Fruit fly (Drosophila melanogaster) whole organism, pupa: ENCODE results near the gene MBD-R2.

Experiments
- CG10348 ChIP-seq: fragments of 200-800 bp; sonication (Bioruptor generic); IDR thresholded peaks from 2 replicates; pipeline ENCODE4 v1.3.6; 2022; ENCODE audit warnings: missing biosample characterization, missing genetic modification characterization
- CG12605 ChIP-seq: fragments of 200-800 bp; sonication (Bioruptor generic); IDR thresholded peaks from 2 replicates; pipeline ENCODE4 v1.3.6; 2022; ENCODE audit warnings: missing biosample characterization, missing genetic modification characterization
- CG13204 ChIP-seq: fragments of 200-800 bp; sonication (Bioruptor generic); optimal IDR thresholded peaks from 2 replicates; lab custom pipeline; 2018; ENCODE audit warnings: missing biosample characterization, mild to moderate bottlenecking, missing genetic modification characterization, moderate library complexity
- CG14655 ChIP-seq: fragments of 200-800 bp; sonication (Bioruptor generic); optimal IDR thresholded peaks from 3 replicates; lab custom pipeline; 2017; ENCODE audit warnings: mild to moderate bottlenecking, missing biosample characterization, missing genetic modification reagents, missing genetic modification characterization
- CG15710 ChIP-seq: fragments of 200-800 bp; sonication (Bioruptor generic); optimal IDR thresholded peaks from 2 replicates; lab custom pipeline; 2018; ENCODE audit warnings: missing biosample characterization, mild to moderate bottlenecking, missing genetic modification characterization, moderate library complexity
- CG17806 ChIP-seq: fragments of 200-800 bp; sonication (Bioruptor generic); optimal IDR thresholded peaks from 2 replicates; lab custom pipeline; 2018; ENCODE audit warnings: missing biosample characterization, mild to moderate bottlenecking, missing genetic modification characterization, moderate library complexity
- CG32121 ChIP-seq: fragments of 200-800 bp; sonication (Bioruptor generic); IDR thresholded peaks from 2 replicates; pipeline ENCODE4 v1.3.6; 2022; ENCODE audit warnings: missing biosample characterization, missing genetic modification characterization
- CG34367 ChIP-seq: fragments of 200-800 bp; sonication (Bioruptor generic); optimal IDR thresholded peaks from 2 replicates; lab custom pipeline; 2018; ENCODE audit warnings: missing biosample characterization, mild to moderate bottlenecking, missing genetic modification characterization
- CG4496 ChIP-seq: fragments of 200-800 bp; sonication (Bioruptor generic); IDR thresholded peaks from 3 replicates; pipeline ENCODE4 v1.3.6; 2022; ENCODE audit warnings: missing biosample characterization, missing genetic modification characterization
- CG8159 ChIP-seq: fragments of 200-800 bp; sonication (Bioruptor generic); optimal IDR thresholded peaks from 3 replicates; lab custom pipeline; 2018; ENCODE audit warnings: missing biosample characterization, mild to moderate bottlenecking, missing genetic modification characterization, moderate library complexity
- CG8301 ChIP-seq: fragments of 200-800 bp; sonication (Bioruptor generic); optimal IDR thresholded peaks from 2 replicates; lab custom pipeline; 2018; ENCODE audit warnings: missing biosample characterization, mild to moderate bottlenecking, missing genetic modification characterization
- CG9948 ChIP-seq: fragments of 200-800 bp; sonication (Bioruptor generic); optimal IDR thresholded peaks from 2 replicates; lab custom pipeline; 2018; ENCODE audit warnings: missing biosample characterization, mild to moderate bottlenecking, missing genetic modification characterization, moderate library complexity
- D1 ChIP-seq: fragments of 200-800 bp; sonication (Bioruptor generic); optimal IDR thresholded peaks from 2 replicates; lab custom pipeline; 2018; ENCODE audit warnings: missing biosample characterization, mild to moderate bottlenecking, missing genetic modification characterization, moderate library complexity
- EcR ChIP-seq: fragments of 200-800 bp; sonication (Bioruptor generic); optimal IDR thresholded peaks from 3 replicates; lab custom pipeline; 2019; ENCODE audit warnings: missing biosample characterization, missing genetic modification characterization, mild to moderate bottlenecking, moderate library complexity, missing genetic modification reagents
- Ets98B ChIP-seq: fragments of 200-800 bp; sonication (Bioruptor generic); IDR thresholded peaks from 2 replicates; pipeline ENCODE4 v1.3.6; 2022; ENCODE audit warnings: missing biosample characterization, missing genetic modification characterization
- Pif1A ChIP-seq: fragments of 200-800 bp; sonication (Bioruptor generic); optimal IDR thresholded peaks from 3 replicates; lab custom pipeline; 2016; ENCODE audit warnings: missing biosample characterization, missing genetic modification characterization
- Pif1B ChIP-seq: fragments of 200-800 bp; sonication (Bioruptor generic); optimal IDR thresholded peaks from 3 replicates; lab custom pipeline; 2016; ENCODE audit warnings: missing biosample characterization, missing genetic modification characterization
- Snoo ChIP-seq: fragments of 200-800 bp; sonication (Bioruptor generic); optimal IDR thresholded peaks from 3 replicates; lab custom pipeline; 2017; ENCODE audit warnings: missing biosample characterization, mild to moderate bottlenecking, missing genetic modification characterization, inconsistent platforms
- fd96Ca ChIP-seq: fragments of 200-800 bp; sonication (Bioruptor generic); IDR thresholded peaks from 3 replicates; pipeline ENCODE4 v1.3.6; 2022; ENCODE audit warnings: missing biosample characterization, missing genetic modification characterization
- gl ChIP-seq: fragments of 200-800 bp; sonication (Bioruptor generic); optimal IDR thresholded peaks from 2 replicates; lab custom pipeline; 2018; ENCODE audit warnings: missing biosample characterization, mild to moderate bottlenecking, missing genetic modification characterization
- rn ChIP-seq: fragments of 200-800 bp; sonication (Bioruptor generic); IDR thresholded peaks from 2 replicates; pipeline ENCODE4 v1.3.6; 2022; ENCODE audit warnings: missing biosample characterization, missing genetic modification characterization

Gene MBD-R2

dm6 chr3R:12369135-12369792, 13.2 kb upstream of the MBD-R2 start, which contains the start of gene GstD1:
Gene GstD1, minus strand, starts transcription at chr3R:12369268.
- TF ChIP-seq Pif1A (GFP tag; lab: Kevin White, UChicago) (peak; percentile 53), CG32121 (GFP tag; lab: Robert Waterston, UW) (peak; percentile 92), CG12605 (GFP tag; lab: Robert Waterston, UW) (peak; percentile 75), D1 (tag; lab: Kevin White, UChicago) (no peak), EcR (GFP tag; lab: Kevin White, UChicago) (peak; percentile 48), CG10348 (GFP tag; lab: Robert Waterston, UW) (peak; percentile 30), rn (no peak), CG13204 (no peak), CG9948 (tag; lab: Kevin White, UChicago) (peak; percentile 72), Ets98B (GFP tag; lab: Robert Waterston, UW) (peak; percentile 90), Snoo (tag; lab: Kevin White, UChicago) (peak; percentile 14), CG34367 (peak; percentile 17), CG14655 (GFP tag; lab: Kevin White, UChicago) (peak; percentile 86), gl (tag; lab: Kevin White, UChicago) (no peak), CG4496 (GFP tag; lab: Robert Waterston, UW) (peak; percentile 74), CG17806 (tag; lab: Kevin White, UChicago) (peak; percentile 39), CG8301 (peak; percentile 88), fd96Ca (GFP tag; lab: Robert Waterston, UW) (peak; percentile 89; the same call in 2 of the 3 replicates), CG8159 (tag; lab: Kevin White, UChicago) (peak; percentile 47), CG15710 (peak; percentile 24), Pif1B (GFP tag; lab: Kevin White, UChicago) (peak; percentile 38)

dm6 chr3R:12367464-12367863, 11.4 kb upstream of the MBD-R2 start, which contains the start of gene GstD9:
Gene GstD9, minus strand, starts transcription at chr3R:12367564.
- TF ChIP-seq CG15710 (no peak), Pif1B (GFP tag; lab: Kevin White, UChicago) (no peak), D1 (tag; lab: Kevin White, UChicago) (no peak), CG34367 (no peak), Snoo (tag; lab: Kevin White, UChicago) (no peak), Ets98B (GFP tag; lab: Robert Waterston, UW) (no peak), CG10348 (GFP tag; lab: Robert Waterston, UW) (no peak), EcR (GFP tag; lab: Kevin White, UChicago) (no peak), gl (tag; lab: Kevin White, UChicago) (no peak), CG9948 (tag; lab: Kevin White, UChicago) (no peak), CG14655 (GFP tag; lab: Kevin White, UChicago) (no peak), rn (no peak), CG13204 (no peak), CG4496 (GFP tag; lab: Robert Waterston, UW) (no peak), fd96Ca (GFP tag; lab: Robert Waterston, UW) (no peak), CG32121 (GFP tag; lab: Robert Waterston, UW) (no peak)

dm6 chr3R:12365887-12366286, 9.8 kb upstream of the MBD-R2 start:
- no peak for TF ChIP-seq fd96Ca (GFP tag; lab: Robert Waterston, UW)
- no peak for TF ChIP-seq Snoo (tag; lab: Kevin White, UChicago)
- TF ChIP-seq CG12605 (GFP tag; lab: Robert Waterston, UW), result no peak
- no peak for TF ChIP-seq CG15710
- TF ChIP-seq CG4496 (GFP tag; lab: Robert Waterston, UW), result no peak
- TF ChIP-seq D1 (tag; lab: Kevin White, UChicago), result no peak
- no peak for TF ChIP-seq Ets98B (GFP tag; lab: Robert Waterston, UW)
- no peak for TF ChIP-seq CG13204
- TF ChIP-seq EcR (GFP tag; lab: Kevin White, UChicago), result no peak
- TF ChIP-seq CG17806 (tag; lab: Kevin White, UChicago), result no peak
- no peak for TF ChIP-seq gl (tag; lab: Kevin White, UChicago)

dm6 chr3R:12365264-12365840, 9.3 kb upstream of the MBD-R2 start, which contains the start of gene GstD10:
Gene GstD10, minus strand, starts transcription at chr3R:12365735.
- TF ChIP-seq CG13204, result no peak
- no peak for TF ChIP-seq CG14655 (GFP tag; lab: Kevin White, UChicago)
- no peak for TF ChIP-seq D1 (tag; lab: Kevin White, UChicago)
- no peak for TF ChIP-seq CG4496 (GFP tag; lab: Robert Waterston, UW)
- no peak for TF ChIP-seq Pif1B (GFP tag; lab: Kevin White, UChicago)
- TF ChIP-seq CG32121 (GFP tag; lab: Robert Waterston, UW), result no peak
- TF ChIP-seq CG34367, result no peak
- TF ChIP-seq CG8301, result no peak
- no peak for TF ChIP-seq CG12605 (GFP tag; lab: Robert Waterston, UW)
- TF ChIP-seq EcR (GFP tag; lab: Kevin White, UChicago), result no peak

- TF ChIP-seq EcR (GFP tag; lab: Kevin White, UChicago) (no peak), CG14655 (GFP tag; lab: Kevin White, UChicago) (no peak), CG13204 (no peak), CG32121 (GFP tag; lab: Robert Waterston, UW) (no peak), Pif1A (GFP tag; lab: Kevin White, UChicago) (no peak), CG12605 (GFP tag; lab: Robert Waterston, UW) (no peak), CG8301 (no peak), CG8159 (tag; lab: Kevin White, UChicago) (no peak), rn (no peak), Pif1B (GFP tag; lab: Kevin White, UChicago) (no peak), gl (tag; lab: Kevin White, UChicago) (no peak), CG17806 (tag; lab: Kevin White, UChicago) (no peak), CG15710 (no peak), CG34367 (no peak), fd96Ca (GFP tag; lab: Robert Waterston, UW) (no peak)
- TF ChIP-seq, all 21 proteins: peak for 0
Observed at dm6 chr3R:12364580-12364979, 8.5 kb upstream of the MBD-R2 start, which contains the start of gene Tim17a1. Gene Tim17a1, minus strand, starts transcription at chr3R:12364680.
